Worm (Caenorhabditis elegans) whole organism, L3 larva: ENCODE results near the gene E01G4.6.

Experiments
- ama-1 ChIP-seq: fragments of 150-350 bp; optimal IDR thresholded peaks from 2 replicates; lab custom pipeline; 2018
- fkh-10 ChIP-seq: sonication (generic microtip); optimal IDR thresholded peaks from 2 replicates; lab custom pipeline; 2017; ENCODE audit warnings: missing biosample characterization, missing genetic modification reagents, missing genetic modification characterization
- mdl-1 ChIP-seq: fragments of 150-350 bp; optimal IDR thresholded peaks from 2 replicates; lab custom pipeline; 2014; ENCODE audit warnings: missing biosample characterization, missing genetic modification characterization
- mml-1 ChIP-seq: fragments of 150-350 bp; sonication (generic microtip); optimal IDR thresholded peaks from 3 replicates; lab custom pipeline; 2014; ENCODE audit warnings: missing biosample characterization, missing genetic modification characterization
- nhr-12 ChIP-seq: fragments of 150-350 bp; optimal IDR thresholded peaks from 2 replicates; lab custom pipeline; 2014; ENCODE audit warnings: missing biosample characterization, missing genetic modification characterization
- nhr-23 ChIP-seq: fragments of 150-350 bp; optimal IDR thresholded peaks from 2 replicates; lab custom pipeline; 2014; ENCODE audit warnings: missing biosample characterization, missing genetic modification reagents, missing genetic modification characterization
- nhr-77 ChIP-seq: fragments of 150-350 bp; optimal IDR thresholded peaks from 2 replicates; lab custom pipeline; 2014; ENCODE audit warnings: missing biosample characterization, missing genetic modification characterization
- pqm-1 ChIP-seq: fragments of 150-350 bp; optimal IDR thresholded peaks from 2 replicates; lab custom pipeline; 2017; ENCODE audit warnings: missing biosample characterization, missing genetic modification characterization, inconsistent platforms

DNA sequence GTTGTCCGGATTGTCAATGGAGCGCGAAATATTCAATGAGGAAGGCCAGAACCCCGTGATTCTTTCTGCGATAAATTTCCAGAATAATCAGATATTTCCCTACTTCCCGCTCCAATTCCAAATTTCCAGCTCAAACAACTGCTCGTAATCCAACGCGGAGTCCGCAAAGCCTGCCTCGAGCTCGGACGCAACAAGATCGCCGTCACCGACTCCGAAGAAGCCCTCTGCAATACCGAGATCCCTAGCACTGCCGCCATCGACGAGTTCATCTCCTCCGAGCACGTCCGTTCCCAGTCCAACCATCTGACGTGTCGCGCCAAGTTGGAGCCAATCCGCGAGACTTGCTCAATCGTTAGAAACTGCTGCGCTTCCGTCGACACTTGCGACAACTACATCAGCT is 2.9 kb downstream of the E01G4.6 start:
- TF ChIP-seq fkh-10 (GFP tag; lab: Kevin White, UChicago) = no peak
- TF ChIP-seq nhr-77 (tag; lab: Kevin White, UChicago) = no peak
- TF ChIP-seq mdl-1 = no peak
- TF ChIP-seq nhr-23 (tag; lab: Kevin White, UChicago) = no peak
- no peak for TF ChIP-seq nhr-12 (tag; lab: Kevin White, UChicago)
- no peak for TF ChIP-seq mml-1
- TF ChIP-seq ama-1 = no peak
- no peak for TF ChIP-seq pqm-1 (tag; lab: Kevin White, UChicago)
